Worm (Caenorhabditis elegans): Measurements from ENCODE around the gene Y116F11B.8.

Y116F11B.8 gene

ce11 chrV:19909435-19909834, 52.0 kb downstream of the Y116F11B.8 start:
- peak; percentile 70 for TF ChIP-seq ceh-28 (tag; optimal IDR thresholded peaks at IDR 0.05)
